Fruit fly (Drosophila melanogaster) whole organism, embryonic: ENCODE data around the gene unc-119.
A peak's percentile ranks its signal among the peaks of the same experiment; 100 is the strongest.

Source experiments
- Atf-2 ChIP-seq: fragments of 200-800 bp; sonication (Bioruptor generic); optimal IDR thresholded peaks from 2 replicates; lab custom pipeline; 2016; ENCODE audit warnings: missing biosample characterization, missing genetic modification characterization
- Awh ChIP-seq: fragments of 200-800 bp; sonication (Bioruptor generic); IDR thresholded peaks from 2 replicates; pipeline ENCODE4, ENCODE4 v1.3.6; 2022; ENCODE audit warnings: missing biosample characterization, missing genetic modification characterization
- BtbVII ChIP-seq: fragments of 200-800 bp; sonication (Bioruptor generic); optimal IDR thresholded peaks from 3 replicates; lab custom pipeline; 2017; ENCODE audit warnings: missing biosample characterization, mild to moderate bottlenecking, missing genetic modification characterization
- CG1024 ChIP-seq: fragments of 200-800 bp; sonication (Bioruptor generic); IDR thresholded peaks from 2 replicates; pipeline ENCODE4 v1.3.6; 2022; ENCODE audit warnings: missing biosample characterization, missing genetic modification characterization
- CG11398 ChIP-seq: fragments of 200-800 bp; sonication (Bioruptor generic); optimal IDR thresholded peaks from 2 replicates; lab custom pipeline; 2016; ENCODE audit warnings: missing biosample characterization, missing genetic modification characterization
- CG11560 ChIP-seq: fragments of 200-800 bp; sonication (Bioruptor generic); IDR thresholded peaks from 3 replicates; pipeline ENCODE4 v1.3.6; 2022; ENCODE audit warnings: missing biosample characterization, missing genetic modification characterization
- CG14667 ChIP-seq: fragments of 200-800 bp; sonication (Bioruptor generic); IDR thresholded peaks from 2 replicates; pipeline ENCODE4 v1.3.6; 2022; ENCODE audit warnings: missing biosample characterization, missing genetic modification characterization
- CG1529 ChIP-seq: fragments of 200-800 bp; sonication (Bioruptor generic); optimal IDR thresholded peaks from 3 replicates; lab custom pipeline; 2018; ENCODE audit warnings: missing biosample characterization, missing genetic modification characterization
- CG17829 ChIP-seq: fragments of 200-800 bp; optimal IDR thresholded peaks from 2 replicates; lab custom pipeline; 2019; ENCODE audit warnings: missing biosample characterization, mild to moderate bottlenecking, missing genetic modification characterization, moderate library complexity
- CG18011 ChIP-seq: fragments of 200-800 bp; sonication (Bioruptor generic); optimal IDR thresholded peaks from 2 replicates; lab custom pipeline; 2017; ENCODE audit warnings: missing biosample characterization, missing genetic modification characterization, mild to moderate bottlenecking, moderate library complexity, missing genotype
- CG32532 ChIP-seq: fragments of 200-800 bp; sonication (Bioruptor generic); IDR thresholded peaks from 2 replicates; pipeline ENCODE4 v1.3.6; 2022; ENCODE audit warnings: missing biosample characterization, missing genetic modification characterization
- CG33213 ChIP-seq: fragments of 200-800 bp; sonication (Bioruptor generic); optimal IDR thresholded peaks from 3 replicates; lab custom pipeline; 2016; ENCODE audit warnings: missing biosample characterization, missing genetic modification characterization
- CG3726 ChIP-seq: fragments of 200-800 bp; sonication (Bioruptor generic); IDR thresholded peaks from 3 replicates; pipeline ENCODE4, ENCODE4 v1.3.6; 2022; ENCODE audit warnings: missing biosample characterization, missing genetic modification characterization
- CG4328 ChIP-seq: fragments of 200-800 bp; sonication (Bioruptor generic); optimal IDR thresholded peaks from 3 replicates; lab custom pipeline; 2017; ENCODE audit warnings: missing biosample characterization, missing genetic modification reagents, missing genetic modification characterization
- CG43689 ChIP-seq: fragments of 200-800 bp; sonication (Bioruptor generic); IDR thresholded peaks from 2 replicates; pipeline ENCODE4 v1.3.6; 2022; ENCODE audit warnings: missing biosample characterization, missing genetic modification characterization
- CG4617 ChIP-seq: fragments of 200-800 bp; sonication (Bioruptor generic); optimal IDR thresholded peaks from 3 replicates; lab custom pipeline; 2016; ENCODE audit warnings: missing biosample characterization, missing genetic modification characterization, borderline replicate concordance
- CG8478 ChIP-seq: fragments of >200 bp; optimal IDR thresholded peaks from 2 replicates; lab custom pipeline; 2018
- CG8944 ChIP-seq: fragments of 200-800 bp; sonication (Bioruptor generic); optimal IDR thresholded peaks from 3 replicates; lab custom pipeline; 2016; ENCODE audit warnings: missing biosample characterization, missing genetic modification characterization
- H2.0 ChIP-seq: fragments of 200-800 bp; sonication (Bioruptor generic); IDR thresholded peaks from 2 replicates; pipeline ENCODE4 v1.3.6; 2022; ENCODE audit warnings: missing biosample characterization, missing genetic modification characterization
- Lim3 ChIP-seq: fragments of 200-800 bp; sonication (Bioruptor generic); IDR thresholded peaks from 2 replicates; pipeline ENCODE4 v1.3.6; 2022; ENCODE audit warnings: missing biosample characterization, missing genetic modification characterization
- MESR4 ChIP-seq: fragments of 200-800 bp; sonication (Bioruptor generic); optimal IDR thresholded peaks from 2 replicates; lab custom pipeline; 2018; ENCODE audit warnings: missing biosample characterization, mild to moderate bottlenecking, missing genetic modification characterization, moderate library complexity
- Mrtf ChIP-seq: fragments of 200-800 bp; sonication (Bioruptor generic); IDR thresholded peaks from 3 replicates; pipeline ENCODE4 v1.3.6; 2022; ENCODE audit warnings: missing biosample characterization, missing genetic modification characterization
- Ptx1 ChIP-seq: fragments of 200-800 bp; sonication (Bioruptor generic); IDR thresholded peaks from 2 replicates; pipeline ENCODE4 v1.3.6; 2022; ENCODE audit warnings: missing biosample characterization, missing genetic modification characterization
- Six4 ChIP-seq: fragments of 200-800 bp; sonication (Bioruptor generic); optimal IDR thresholded peaks from 2 replicates; lab custom pipeline; 2016; ENCODE audit warnings: missing biosample characterization, missing genetic modification characterization
- Taf1 ChIP-seq: fragments of 200-800 bp; sonication (Bioruptor generic); IDR thresholded peaks from 2 replicates; pipeline ENCODE4 v1.3.6; 2022; ENCODE audit warnings: missing biosample characterization, missing genetic modification characterization
- abd-A ChIP-seq: fragments of 200-800 bp; sonication (Bioruptor generic); optimal IDR thresholded peaks from 3 replicates; lab custom pipeline; 2019; ENCODE audit warnings: missing biosample characterization, mild to moderate bottlenecking, missing genetic modification characterization, moderate library complexity
- bcd ChIP-seq: fragments of 200-800 bp; sonication (Bioruptor generic); optimal IDR thresholded peaks from 2 replicates; lab custom pipeline; 2017; ENCODE audit warnings: missing biosample characterization, mild to moderate bottlenecking, missing genetic modification characterization
- bigmax ChIP-seq: fragments of 200-800 bp; sonication (Bioruptor generic); optimal IDR thresholded peaks from 2 replicates; lab custom pipeline; 2018; ENCODE audit warnings: missing biosample characterization, mild to moderate bottlenecking, missing genetic modification characterization
- disco-r ChIP-seq: fragments of 200-800 bp; sonication (Bioruptor generic); optimal IDR thresholded peaks from 2 replicates; lab custom pipeline; 2016; ENCODE audit warnings: missing biosample characterization, missing genetic modification characterization
- dmrt99B ChIP-seq: fragments of 200-800 bp; sonication (Bioruptor generic); optimal IDR thresholded peaks from 2 replicates; lab custom pipeline; 2018; ENCODE audit warnings: missing biosample characterization, mild to moderate bottlenecking, missing genetic modification characterization, moderate library complexity
- dysf ChIP-seq: fragments of 200-800 bp; sonication (Bioruptor generic); IDR thresholded peaks from 3 replicates; pipeline ENCODE4 v1.3.6; 2022; ENCODE audit warnings: missing biosample characterization, missing genetic modification characterization
- fd102C ChIP-seq: fragments of 200-800 bp; sonication (Bioruptor generic); optimal IDR thresholded peaks from 2 replicates; lab custom pipeline; 2018; ENCODE audit warnings: missing biosample characterization, mild to moderate bottlenecking, missing genetic modification characterization, moderate library complexity
- fd96Cb ChIP-seq: fragments of 200-800 bp; sonication (Bioruptor generic); optimal IDR thresholded peaks from 2 replicates; lab custom pipeline; 2018; ENCODE audit warnings: missing biosample characterization, mild to moderate bottlenecking, missing genetic modification characterization, moderate library complexity
- gcm ChIP-seq: fragments of 200-800 bp; sonication (Bioruptor generic); optimal IDR thresholded peaks from 2 replicates; lab custom pipeline; 2019; ENCODE audit warnings: missing biosample characterization, mild to moderate bottlenecking, missing genetic modification characterization, moderate library complexity
- grn ChIP-seq: fragments of 200-800 bp; sonication (Bioruptor generic); optimal IDR thresholded peaks from 3 replicates; lab custom pipeline; 2017; ENCODE audit warnings: missing biosample characterization, missing genetic modification characterization
- gsb ChIP-seq: fragments of 200-800 bp; sonication (Bioruptor generic); IDR thresholded peaks from 2 replicates; pipeline ENCODE4 v1.3.6; 2022; ENCODE audit warnings: missing biosample characterization, missing genetic modification characterization
- h ChIP-seq: fragments of >200 bp; optimal IDR thresholded peaks from 2 replicates; lab custom pipeline; 2017
- hbn ChIP-seq: fragments of 200-800 bp; sonication (Bioruptor generic); IDR thresholded peaks from 2 replicates; pipeline ENCODE4 v1.3.6; 2022; ENCODE audit warnings: missing biosample characterization, missing genetic modification characterization; ENCODE audit not compliant: partially characterized antibody
- ind ChIP-seq: fragments of 200-800 bp; sonication (Bioruptor generic); optimal IDR thresholded peaks from 3 replicates; lab custom pipeline; 2016; ENCODE audit warnings: missing biosample characterization, missing genetic modification characterization
- kay ChIP-seq: fragments of 200-800 bp; sonication (Bioruptor generic); optimal IDR thresholded peaks from 2 replicates; lab custom pipeline; 2016; ENCODE audit warnings: missing biosample characterization, missing genetic modification characterization
- lola ChIP-seq, 3 experiments: fragments of >200 bp in 2 of 3; fragments of 200-800 bp in 1 of 3; sonication (Bioruptor generic) in 1 of 3; optimal IDR thresholded peaks; 2 replicates each; lab custom pipeline; 2017 to 2019; ENCODE audit warnings: missing biosample characterization in 3 of 3, missing genetic modification characterization in 3 of 3, mild to moderate bottlenecking in 1 of 3, moderate library complexity in 1 of 3
- mld ChIP-seq: fragments of 200-800 bp; sonication (Bioruptor generic); IDR thresholded peaks from 3 replicates; pipeline ENCODE4 v1.3.6; 2022; ENCODE audit warnings: missing biosample characterization, missing genetic modification characterization; ENCODE audit not compliant: partially characterized antibody
- pb ChIP-seq: fragments of 200-800 bp; sonication (Bioruptor generic); optimal IDR thresholded peaks from 3 replicates; lab custom pipeline; 2016; ENCODE audit warnings: missing biosample characterization, missing genetic modification characterization
- ranshi ChIP-seq: fragments of 200-800 bp; sonication (Bioruptor generic); IDR thresholded peaks from 2 replicates; pipeline ENCODE4 v1.3.6; 2022; ENCODE audit warnings: missing biosample characterization, missing genetic modification characterization
- slp2 ChIP-seq: fragments of 200-800 bp; sonication (Bioruptor generic); optimal IDR thresholded peaks from 2 replicates; lab custom pipeline; 2016; ENCODE audit warnings: missing biosample characterization, missing genetic modification characterization
- sob ChIP-seq: fragments of 200-800 bp; sonication (Bioruptor generic); IDR thresholded peaks from 2 replicates; pipeline ENCODE4 v1.3.6; 2022; ENCODE audit warnings: missing biosample characterization, missing genetic modification characterization
- stc ChIP-seq: fragments of 200-800 bp; sonication (Bioruptor generic); IDR thresholded peaks from 2 replicates; pipeline ENCODE4 v1.3.6; 2022; ENCODE audit warnings: missing biosample characterization, missing genetic modification characterization
- tna ChIP-seq: fragments of 200-800 bp; sonication (Bioruptor generic); IDR thresholded peaks from 2 replicates; pipeline ENCODE4 v1.3.6; 2022; ENCODE audit warnings: missing biosample characterization, missing genetic modification characterization; ENCODE audit not compliant: partially characterized antibody
- trem ChIP-seq: fragments of 200-800 bp; optimal IDR thresholded peaks from 3 replicates; lab custom pipeline; 2019; ENCODE audit warnings: missing biosample characterization, mild to moderate bottlenecking, missing genetic modification characterization, moderate library complexity
- tup ChIP-seq: fragments of 200-800 bp; sonication (Bioruptor generic); optimal IDR thresholded peaks from 2 replicates; lab custom pipeline; 2016; ENCODE audit warnings: missing biosample characterization, mild to moderate bottlenecking, missing genetic modification characterization, moderate library complexity

The unc-119 gene

DNA sequence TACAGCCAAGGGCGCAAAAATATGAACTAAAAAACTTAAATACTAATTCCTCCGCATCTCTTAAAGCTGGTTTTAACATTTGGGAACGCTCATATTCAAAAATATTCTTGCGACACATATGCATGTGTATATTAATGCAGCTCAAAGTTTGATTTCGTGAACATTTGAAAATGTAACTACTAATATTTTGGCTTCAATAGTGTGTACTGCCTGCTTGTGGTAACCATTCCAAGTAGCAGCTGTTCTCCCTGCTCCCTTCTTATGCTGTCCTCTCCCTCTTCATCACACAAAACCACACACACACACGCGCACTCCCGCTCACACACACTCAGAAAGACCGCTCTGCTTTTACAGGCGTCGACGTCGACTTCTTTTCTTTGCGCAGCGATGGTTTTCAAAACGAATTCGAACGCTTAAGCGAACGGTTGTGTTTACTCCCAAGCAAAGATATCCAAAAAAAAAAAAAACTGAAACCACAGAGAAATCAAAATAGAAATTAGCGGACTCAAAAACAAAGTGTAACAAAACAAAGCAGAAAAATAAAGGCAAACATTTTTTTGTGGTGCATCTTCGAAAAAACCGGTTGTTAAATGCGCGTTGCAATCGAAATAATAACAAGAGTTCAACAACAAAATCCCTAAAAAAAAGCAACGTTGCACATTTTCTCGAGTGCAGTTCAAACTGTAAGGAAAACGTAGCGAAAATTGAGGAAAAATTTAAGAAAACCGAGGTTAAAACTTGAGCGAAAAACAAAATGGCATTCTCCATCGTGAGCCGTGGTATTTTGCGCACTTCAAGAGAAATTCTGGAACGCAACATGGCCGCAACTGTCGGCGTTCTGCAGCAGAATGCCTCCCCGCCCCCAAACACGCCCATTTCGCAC is 46.1 kb upstream of the unc-119 start, which contains the start of gene CBP (continued):
- TF ChIP-seq CG32532 (GFP tag; lab: Robert Waterston, UW), result peak; percentile 94
- peak; percentile 72 for TF ChIP-seq grn (GFP tag; lab: Kevin White, UChicago)
- TF ChIP-seq CG1529 (GFP tag; lab: Kevin White, UChicago), result peak; percentile 97
- peak; percentile 79 for TF ChIP-seq bigmax
- peak; percentile 93 for TF ChIP-seq sob (GFP tag; lab: Robert Waterston, UW)
- TF ChIP-seq slp2 (GFP tag; lab: Kevin White, UChicago), result peak; percentile 97
- no peak for TF ChIP-seq h (lab: Kevin White, UChicago)
- peak; percentile 93 for TF ChIP-seq CG4328 (GFP tag; lab: Kevin White, UChicago)
- peak; percentile 99 for TF ChIP-seq dmrt99B (tag; lab: Kevin White, UChicago)
- peak; percentile 97 for TF ChIP-seq stc (GFP tag; lab: Robert Waterston, UW)
- TF ChIP-seq BtbVII (GFP tag; lab: Kevin White, UChicago), result peak; percentile 96
- TF ChIP-seq Awh (GFP tag; lab: Robert Waterston, UW), result peak; percentile 96
- peak; percentile 98 for TF ChIP-seq Six4 (GFP tag; lab: Kevin White, UChicago)
- TF ChIP-seq pb (GFP tag; lab: Kevin White, UChicago), result peak; percentile 91
- peak; percentile 89 for TF ChIP-seq Lim3 (GFP tag; lab: Robert Waterston, UW)
- peak; percentile 73 for TF ChIP-seq Taf1 (GFP tag; lab: Robert Waterston, UW)
- TF ChIP-seq lola (GFP tag; optimal IDR thresholded peaks at IDR 0.05; lab: Kevin White, UChicago), result peak in 2 of 3 experiments; percentile 10 to 98
- TF ChIP-seq CG8478, result no peak
- TF ChIP-seq CG4617 (GFP tag; lab: Kevin White, UChicago), result peak; percentile 95
- TF ChIP-seq CG18011 (GFP tag; lab: Kevin White, UChicago), result peak; percentile 85
- TF ChIP-seq gsb, result peak; percentile 86
- peak; percentile 95 for TF ChIP-seq Mrtf
- peak; percentile 93 for TF ChIP-seq CG14667 (GFP tag; lab: Robert Waterston, UW)
- peak; percentile 97 for TF ChIP-seq dysf (GFP tag; lab: Robert Waterston, UW)
- no peak for TF ChIP-seq mld (GFP tag; lab: Robert Waterston, UW)
- peak; percentile 98 for TF ChIP-seq bcd (GFP tag; lab: Kevin White, UChicago)
- peak; percentile 81 for TF ChIP-seq abd-A (tag; lab: Kevin White, UChicago)
- peak; percentile 99 for TF ChIP-seq gcm (GFP tag; lab: Kevin White, UChicago)
- peak; percentile 95 for TF ChIP-seq kay (GFP tag; lab: Kevin White, UChicago)
- peak; percentile 92 for TF ChIP-seq CG1024
- TF ChIP-seq CG17829, result peak; percentile 99
- peak; percentile 95 for TF ChIP-seq H2.0
- peak; percentile 94 for TF ChIP-seq disco-r (GFP tag; lab: Kevin White, UChicago)
- TF ChIP-seq CG8944 (GFP tag; lab: Kevin White, UChicago), result peak; percentile 98
- TF ChIP-seq Atf-2 (GFP tag; lab: Kevin White, UChicago), result peak; percentile 97
- TF ChIP-seq fd102C (GFP tag; lab: Kevin White, UChicago), result peak; percentile 94
- peak; percentile 81 for TF ChIP-seq MESR4
- peak; percentile 97 for TF ChIP-seq Ptx1 (GFP tag; lab: Robert Waterston, UW)
- no peak for TF ChIP-seq tna (GFP tag; lab: Robert Waterston, UW)
- TF ChIP-seq CG3726, result peak; percentile 95
- peak; percentile 97 for TF ChIP-seq trem (tag; lab: Kevin White, UChicago)
- peak; percentile 94 for TF ChIP-seq tup (GFP tag; lab: Kevin White, UChicago)
- peak; percentile 78; the same call in 2 of the 3 replicates for TF ChIP-seq CG11560
- TF ChIP-seq CG43689 (GFP tag; lab: Robert Waterston, UW), result peak; percentile 92
- TF ChIP-seq ranshi, result peak; percentile 94
- peak; percentile 97 for TF ChIP-seq CG11398
- TF ChIP-seq ind (GFP tag; lab: Kevin White, UChicago), result peak; percentile 97
- TF ChIP-seq CG33213, result peak; percentile 97
- TF ChIP-seq hbn, result no peak
- TF ChIP-seq fd96Cb, result peak; percentile 99
